Fruit fly (Drosophila melanogaster) whole organism, embryonic: ENCODE data around the gene CG9173.

Experiments
- Ada2b ChIP-seq: fragments of 200-800 bp; sonication (Bioruptor generic); IDR thresholded peaks from 2 replicates; pipeline ENCODE4 v1.3.6; 2022; ENCODE audit warnings: missing biosample characterization, missing genetic modification characterization
- Atf3 ChIP-seq: fragments of 200-800 bp; sonication (Bioruptor generic); optimal IDR thresholded peaks from 3 replicates; lab custom pipeline; 2016; ENCODE audit warnings: missing biosample characterization, missing genetic modification characterization
- B-H2 ChIP-seq: fragments of 200-800 bp; sonication (Bioruptor generic); optimal IDR thresholded peaks from 2 replicates; lab custom pipeline; 2018; ENCODE audit warnings: missing biosample characterization, mild to moderate bottlenecking, missing genetic modification characterization
- Blimp-1 ChIP-seq: fragments of 200-800 bp; sonication (Bioruptor generic); optimal IDR thresholded peaks from 3 replicates; lab custom pipeline; 2018; ENCODE audit warnings: missing biosample characterization, missing genetic modification characterization, mild to moderate bottlenecking, moderate library complexity, missing genetic modification reagents
- Bteb2 ChIP-seq: fragments of 200-800 bp; sonication (Bioruptor generic); optimal IDR thresholded peaks from 2 replicates; lab custom pipeline; 2016; ENCODE audit warnings: missing biosample characterization, missing genetic modification characterization
- CG10462 ChIP-seq: fragments of 200-800 bp; sonication (Bioruptor generic); optimal IDR thresholded peaks from 2 replicates; lab custom pipeline; 2016; ENCODE audit warnings: missing biosample characterization, missing genetic modification characterization
- CG11560 ChIP-seq: fragments of 200-800 bp; sonication (Bioruptor generic); IDR thresholded peaks from 3 replicates; pipeline ENCODE4 v1.3.6; 2022; ENCODE audit warnings: missing biosample characterization, missing genetic modification characterization
- CG12155 ChIP-seq: fragments of 200-800 bp; sonication (Bioruptor generic); optimal IDR thresholded peaks from 3 replicates; lab custom pipeline; 2016; ENCODE audit warnings: missing biosample characterization, missing genetic modification characterization
- CG13123 ChIP-seq: fragments of 200-800 bp; sonication (Bioruptor generic); optimal IDR thresholded peaks from 2 replicates; lab custom pipeline; 2016; ENCODE audit warnings: missing biosample characterization, missing genetic modification characterization
- CG14014 ChIP-seq: fragments of 200-800 bp; sonication (Bioruptor generic); IDR thresholded peaks from 2 replicates; pipeline ENCODE4 v1.3.6; 2022; ENCODE audit warnings: missing biosample characterization, missing genetic modification characterization
- CG14965 ChIP-seq: fragments of 200-800 bp; sonication (Bioruptor generic); optimal IDR thresholded peaks from 2 replicates; lab custom pipeline; 2016; ENCODE audit warnings: missing biosample characterization, missing genetic modification characterization, borderline replicate concordance
- CG15011 ChIP-seq: fragments of 200-800 bp; sonication (Bioruptor generic); optimal IDR thresholded peaks from 3 replicates; lab custom pipeline; 2018; ENCODE audit warnings: missing biosample characterization, mild to moderate bottlenecking, missing genetic modification characterization
- CG16779 ChIP-seq: fragments of 200-800 bp; sonication (Bioruptor generic); IDR thresholded peaks from 2 replicates; pipeline ENCODE4 v1.3.6; 2022; ENCODE audit warnings: missing biosample characterization, missing genetic modification characterization
- CG17359 ChIP-seq: fragments of 200-800 bp; sonication (Bioruptor generic); optimal IDR thresholded peaks from 3 replicates; lab custom pipeline; 2018; ENCODE audit warnings: missing biosample characterization, mild to moderate bottlenecking, missing genetic modification characterization, moderate library complexity
- CG31224 ChIP-seq: fragments of 200-800 bp; sonication (Bioruptor generic); IDR thresholded peaks from 2 replicates; pipeline ENCODE4 v1.3.6; 2022; ENCODE audit warnings: missing biosample characterization, missing genetic modification characterization
- CG31441 ChIP-seq: fragments of 200-800 bp; sonication (Bioruptor generic); IDR thresholded peaks from 2 replicates; pipeline ENCODE4 v1.3.6; 2022; ENCODE audit warnings: missing biosample characterization, missing genetic modification characterization
- CG32532 ChIP-seq: fragments of 200-800 bp; sonication (Bioruptor generic); IDR thresholded peaks from 2 replicates; pipeline ENCODE4 v1.3.6; 2022; ENCODE audit warnings: missing biosample characterization, missing genetic modification characterization
- CG32767 ChIP-seq: fragments of 200-800 bp; sonication (Bioruptor generic); IDR thresholded peaks from 2 replicates; pipeline ENCODE4 v1.3.6; 2022; ENCODE audit warnings: missing biosample characterization, missing genetic modification characterization
- CG34376 ChIP-seq: fragments of 200-800 bp; sonication (Bioruptor generic); optimal IDR thresholded peaks from 2 replicates; lab custom pipeline; 2018; ENCODE audit warnings: missing biosample characterization, mild to moderate bottlenecking, missing genetic modification characterization
- CG42726 ChIP-seq: fragments of 200-800 bp; sonication (Bioruptor generic); IDR thresholded peaks from 2 replicates; pipeline ENCODE4 v1.3.6; 2022; ENCODE audit warnings: missing biosample characterization, missing genetic modification characterization; ENCODE audit not compliant: partially characterized antibody
- CG4424 ChIP-seq: fragments of 200-800 bp; sonication (Bioruptor generic); optimal IDR thresholded peaks from 3 replicates; lab custom pipeline; 2016; ENCODE audit warnings: missing biosample characterization, missing genetic modification characterization
- CG5953 ChIP-seq: fragments of 200-800 bp; sonication (Bioruptor generic); IDR thresholded peaks from 2 replicates; pipeline ENCODE4 v1.3.6; 2022; ENCODE audit warnings: missing biosample characterization, missing genetic modification characterization
- CG6272 ChIP-seq: fragments of 200-800 bp; sonication (Bioruptor generic); IDR thresholded peaks from 2 replicates; pipeline ENCODE4 v1.3.6; 2022; ENCODE audit warnings: missing biosample characterization, missing genetic modification characterization
- CG7372 ChIP-seq: fragments of 200-800 bp; sonication (Bioruptor generic); IDR thresholded peaks from 2 replicates; pipeline ENCODE4 v1.3.6; 2022; ENCODE audit warnings: missing biosample characterization, missing genetic modification characterization
- CG7556 ChIP-seq: fragments of 200-800 bp; sonication (Bioruptor generic); optimal IDR thresholded peaks from 2 replicates; lab custom pipeline; 2017; ENCODE audit warnings: missing biosample characterization, mild to moderate bottlenecking, missing genetic modification characterization
- CG7839 ChIP-seq: fragments of 200-800 bp; sonication (Bioruptor generic); optimal IDR thresholded peaks from 3 replicates; lab custom pipeline; 2018; ENCODE audit warnings: missing biosample characterization, mild to moderate bottlenecking, missing genetic modification characterization, moderate library complexity
- CG7928 ChIP-seq: fragments of 200-800 bp; sonication (Bioruptor generic); optimal IDR thresholded peaks from 2 replicates; lab custom pipeline; 2017; ENCODE audit warnings: missing biosample characterization, mild to moderate bottlenecking, missing genetic modification characterization
- CG7963 ChIP-seq: fragments of 200-800 bp; sonication (Bioruptor generic); IDR thresholded peaks from 3 replicates; pipeline ENCODE4 v1.3.6; 2022; ENCODE audit warnings: missing biosample characterization, missing genetic modification characterization; ENCODE audit not compliant: partially characterized antibody
- CG8359 ChIP-seq: fragments of 200-800 bp; sonication (Bioruptor generic); optimal IDR thresholded peaks from 2 replicates; lab custom pipeline; 2017; ENCODE audit warnings: missing biosample characterization, mild to moderate bottlenecking, missing genetic modification characterization, borderline replicate concordance
- CTCF ChIP-seq: fragments of 200-800 bp; sonication (Bioruptor generic); optimal IDR thresholded peaks from 2 replicates; lab custom pipeline; 2017; ENCODE audit warnings: missing biosample characterization, mild to moderate bottlenecking, missing genetic modification characterization, moderate library complexity
- CoRest ChIP-seq: fragments of 200-800 bp; sonication (Bioruptor generic); optimal IDR thresholded peaks from 3 replicates; lab custom pipeline; 2018; ENCODE audit warnings: missing biosample characterization, mild to moderate bottlenecking, missing genetic modification characterization, moderate library complexity
- Dref ChIP-seq: fragments of 200-800 bp; sonication (Bioruptor generic); IDR thresholded peaks from 2 replicates; pipeline ENCODE4 v1.3.6; 2022; ENCODE audit warnings: missing biosample characterization, missing genetic modification characterization
- Eip74EF ChIP-seq, 2 experiments: fragments of 200-800 bp in 1 of 2; fragments of >200 bp in 1 of 2; sonication (Bioruptor generic) in 1 of 2; optimal IDR thresholded peaks; 2 replicates each; lab custom pipeline; 2017 to 2019; ENCODE audit warnings: missing biosample characterization in 2 of 2, missing genetic modification characterization in 2 of 2, mild to moderate bottlenecking in 1 of 2, moderate library complexity in 1 of 2
- HHEX ChIP-seq: fragments of 200-800 bp; sonication (Bioruptor generic); optimal IDR thresholded peaks from 3 replicates; lab custom pipeline; 2017; ENCODE audit warnings: missing biosample characterization, mild to moderate bottlenecking, missing genetic modification characterization, missing genetic modification reagents
- Hr3 ChIP-seq: fragments of 200-800 bp; sonication (Bioruptor generic); optimal IDR thresholded peaks from 3 replicates; lab custom pipeline; 2016; ENCODE audit warnings: missing biosample characterization, missing genetic modification characterization
- Lpt ChIP-seq: fragments of >200 bp; optimal IDR thresholded peaks from 2 replicates; lab custom pipeline; 2018; ENCODE audit warnings: missing biosample characterization, missing genetic modification characterization
- MBD-R2 ChIP-seq: fragments of 200-800 bp; sonication (Bioruptor generic); IDR thresholded peaks from 2 replicates; pipeline ENCODE4 v1.3.6; 2022; ENCODE audit warnings: missing biosample characterization, missing genetic modification characterization
- Mrtf ChIP-seq: fragments of 200-800 bp; sonication (Bioruptor generic); IDR thresholded peaks from 3 replicates; pipeline ENCODE4 v1.3.6; 2022; ENCODE audit warnings: missing biosample characterization, missing genetic modification characterization
- NfI ChIP-seq: fragments of 200-800 bp; sonication (Bioruptor generic); optimal IDR thresholded peaks from 3 replicates; lab custom pipeline; 2018; ENCODE audit warnings: missing biosample characterization, mild to moderate bottlenecking, missing genetic modification characterization, moderate library complexity
- Pdp1 ChIP-seq, 2 experiments: fragments of 200-800 bp; sonication (Bioruptor generic); optimal IDR thresholded peaks; 3 replicates each; lab custom pipeline; 2016; ENCODE audit warnings: missing biosample characterization in 2 of 2, missing genetic modification characterization in 2 of 2, mild to moderate bottlenecking in 1 of 2, moderate library complexity in 1 of 2
- Side ChIP-seq: fragments of 200-800 bp; sonication (Bioruptor generic); optimal IDR thresholded peaks from 2 replicates; lab custom pipeline; 2016; ENCODE audit warnings: missing biosample characterization, missing genetic modification characterization
- da ChIP-seq: fragments of 200-800 bp; sonication (Bioruptor generic); optimal IDR thresholded peaks from 2 replicates; lab custom pipeline; 2016; ENCODE audit warnings: missing biosample characterization, missing genetic modification characterization
- ems ChIP-seq: fragments of 200-800 bp; sonication (Bioruptor generic); optimal IDR thresholded peaks from 3 replicates; lab custom pipeline; 2016; ENCODE audit warnings: missing biosample characterization, missing genetic modification characterization
- esg ChIP-seq: fragments of 200-800 bp; sonication (Bioruptor generic); conservative IDR thresholded peaks from 2 replicates; pipeline ENCODE4 v1.3.6; 2022; ENCODE audit warnings: missing biosample characterization, missing genetic modification characterization
- jumu ChIP-seq: fragments of 200-800 bp; sonication (Bioruptor generic); optimal IDR thresholded peaks from 3 replicates; lab custom pipeline; 2016; ENCODE audit warnings: missing biosample characterization, missing genetic modification characterization
- klu ChIP-seq: fragments of 200-800 bp; sonication (Bioruptor generic); IDR thresholded peaks from 2 replicates; pipeline ENCODE4 v1.3.6; 2022; ENCODE audit warnings: missing biosample characterization, missing genetic modification characterization
- lbe ChIP-seq: fragments of 200-800 bp; sonication (Bioruptor generic); optimal IDR thresholded peaks from 2 replicates; lab custom pipeline; 2016; ENCODE audit warnings: missing biosample characterization, mild to moderate bottlenecking, missing genetic modification characterization
- lilli ChIP-seq: fragments of 200-800 bp; sonication (Bioruptor generic); optimal IDR thresholded peaks from 3 replicates; lab custom pipeline; 2016; ENCODE audit warnings: missing biosample characterization, missing genetic modification characterization
- oc ChIP-seq: fragments of 200-800 bp; sonication (Bioruptor generic); optimal IDR thresholded peaks from 2 replicates; lab custom pipeline; 2018; ENCODE audit warnings: missing biosample characterization, mild to moderate bottlenecking, missing genetic modification characterization, moderate library complexity
- tll ChIP-seq, 2 experiments: fragments of 200-800 bp in 1 of 2; fragments of >200 bp in 1 of 2; sonication (Bioruptor generic) in 1 of 2; optimal IDR thresholded peaks; 2 replicates each; lab custom pipeline; 2017 to 2019; ENCODE audit warnings: missing biosample characterization in 2 of 2, missing genetic modification characterization in 2 of 2, mild to moderate bottlenecking in 1 of 2, moderate library complexity in 1 of 2
- trh ChIP-seq: fragments of 200-800 bp; sonication (Bioruptor generic); optimal IDR thresholded peaks from 2 replicates; lab custom pipeline; 2016; ENCODE audit warnings: missing biosample characterization, missing genetic modification characterization
- tup ChIP-seq: fragments of 200-800 bp; sonication (Bioruptor generic); optimal IDR thresholded peaks from 2 replicates; lab custom pipeline; 2016; ENCODE audit warnings: missing biosample characterization, mild to moderate bottlenecking, missing genetic modification characterization, moderate library complexity

The CG9173 gene

DNA sequence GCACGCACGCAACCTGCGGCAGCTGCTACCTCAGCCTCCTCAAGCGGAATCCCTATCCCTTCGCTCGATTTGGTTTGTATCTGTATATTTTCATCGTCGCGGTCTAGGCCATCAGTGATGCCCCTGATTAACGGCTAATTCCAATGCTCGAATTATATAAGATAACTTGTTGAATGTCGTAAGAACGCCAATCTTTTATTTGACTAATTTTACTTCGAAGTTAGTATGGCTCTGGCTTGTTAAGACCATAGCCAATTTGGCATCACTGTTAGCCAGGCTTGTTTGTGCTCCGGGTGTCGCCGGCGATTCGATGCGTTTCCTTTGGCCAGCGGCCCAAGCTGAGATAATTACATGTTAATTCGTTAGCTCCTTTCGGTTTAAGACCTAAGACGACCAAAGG is 9.2 kb downstream of the CG9173 start (continued):
- TF ChIP-seq CG42726 (GFP tag; lab: Robert Waterston, UW), result no peak
- TF ChIP-seq da (GFP tag; lab: Kevin White, UChicago), result peak; percentile 9
- no peak for TF ChIP-seq CG7963 (GFP tag; lab: Robert Waterston, UW)
- peak; percentile 27 to 57 for TF ChIP-seq Pdp1 (GFP tag; optimal IDR thresholded peaks at IDR 0.05; lab: Kevin White, UChicago)
- TF ChIP-seq tll (GFP tag; optimal IDR thresholded peaks at IDR 0.05; lab: Kevin White, UChicago), result no peak
- no peak for TF ChIP-seq B-H2 (GFP tag; lab: Kevin White, UChicago)
- peak; percentile 34; the same call in 1 of the 3 replicates for TF ChIP-seq Mrtf (GFP tag; lab: Robert Waterston, UW)
- no peak for TF ChIP-seq CG32767 (GFP tag; lab: Robert Waterston, UW)
- TF ChIP-seq CG7372, result no peak
- TF ChIP-seq Hr3 (GFP tag; lab: Kevin White, UChicago), result no peak
- no peak for TF ChIP-seq CG14965
- TF ChIP-seq trh (GFP tag; lab: Kevin White, UChicago), result no peak
- peak; percentile 48 for TF ChIP-seq jumu (GFP tag; lab: Kevin White, UChicago)
- TF ChIP-seq CG31224 (GFP tag; lab: Robert Waterston, UW), result no peak
- TF ChIP-seq oc (tag; lab: Kevin White, UChicago), result peak; percentile 52
- no peak for TF ChIP-seq lilli (GFP tag; lab: Kevin White, UChicago)
- TF ChIP-seq NfI, result no peak
- TF ChIP-seq CG7928 (GFP tag; lab: Kevin White, UChicago), result no peak
- no peak for TF ChIP-seq CG32532 (GFP tag; lab: Robert Waterston, UW)
- TF ChIP-seq tup (GFP tag; lab: Kevin White, UChicago), result peak; percentile 15
- no peak for TF ChIP-seq ems (GFP tag; lab: Kevin White, UChicago)
- TF ChIP-seq CG14014, result no peak
- no peak for TF ChIP-seq CG15011 (GFP tag; lab: Kevin White, UChicago)
- TF ChIP-seq CG7556 (GFP tag; lab: Kevin White, UChicago), result peak; percentile 16
- TF ChIP-seq CoRest (tag; lab: Kevin White, UChicago), result peak; percentile 13
- TF ChIP-seq lbe (GFP tag; lab: Kevin White, UChicago), result no peak
- TF ChIP-seq CG17359 (tag; lab: Kevin White, UChicago), result no peak
- no peak for TF ChIP-seq Eip74EF (GFP tag; optimal IDR thresholded peaks at IDR 0.05; lab: Kevin White, UChicago)
- TF ChIP-seq CG11560 (tag; lab: Robert Waterston, UW), result no peak
- no peak for TF ChIP-seq Blimp-1 (GFP tag; lab: Kevin White, UChicago)
- no peak for TF ChIP-seq CG7839 (tag; lab: Kevin White, UChicago)
- TF ChIP-seq CG31441 (GFP tag; lab: Robert Waterston, UW), result peak; percentile 53; the same call in 1 of the 2 replicates
- peak; percentile 15 for TF ChIP-seq CG10462
- TF ChIP-seq CG8359 (GFP tag; lab: Kevin White, UChicago), result no peak
- no peak for TF ChIP-seq CG34376 (GFP tag; lab: Kevin White, UChicago)
- peak; percentile 50 for TF ChIP-seq CG4424 (GFP tag; lab: Kevin White, UChicago)
- no peak for TF ChIP-seq MBD-R2 (GFP tag; lab: Robert Waterston, UW)
- no peak for TF ChIP-seq HHEX (GFP tag; lab: Kevin White, UChicago)
- no peak for TF ChIP-seq Atf3
- TF ChIP-seq CG6272 (GFP tag; lab: Robert Waterston, UW), result no peak
- TF ChIP-seq CG16779 (GFP tag; lab: Robert Waterston, UW), result no peak
- no peak for TF ChIP-seq CTCF (GFP tag; lab: Kevin White, UChicago)
- TF ChIP-seq esg (GFP tag; lab: Robert Waterston, UW), result no peak
- TF ChIP-seq Ada2b (GFP tag; lab: Robert Waterston, UW), result no peak
- TF ChIP-seq CG12155 (GFP tag; lab: Kevin White, UChicago), result no peak
- TF ChIP-seq Side (GFP tag; lab: Kevin White, UChicago), result peak; percentile 21
- TF ChIP-seq Dref (GFP tag; lab: Robert Waterston, UW), result no peak
- no peak for TF ChIP-seq Bteb2 (GFP tag; lab: Kevin White, UChicago)
- no peak for TF ChIP-seq CG13123 (GFP tag; lab: Kevin White, UChicago)
- TF ChIP-seq klu, result no peak
- no peak for TF ChIP-seq Lpt (GFP tag; lab: Kevin White, UChicago)
- TF ChIP-seq CG5953, result no peak
